Worm (Caenorhabditis elegans): ENCODE results near the gene dlat-2.

The dlat-2 gene

DNA sequence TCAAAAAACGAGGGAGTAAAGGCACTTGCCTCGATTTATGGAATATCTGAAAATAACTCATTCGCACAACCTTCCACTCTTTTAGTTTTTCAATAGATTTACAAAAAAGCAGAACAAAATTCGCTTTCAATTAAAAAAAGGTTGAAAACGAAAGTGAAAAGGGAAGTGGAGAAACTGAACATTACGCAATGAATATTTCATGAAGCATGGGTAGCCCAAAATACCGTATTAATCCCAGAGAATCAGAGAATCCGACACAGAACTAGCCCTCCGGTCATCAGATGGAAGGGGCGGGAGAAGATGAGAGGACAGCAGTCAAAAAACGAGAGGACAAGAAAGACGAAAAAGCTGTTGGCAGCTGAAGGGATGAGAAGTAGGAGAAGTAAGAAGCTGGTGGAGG is 9.0 kb upstream of the dlat-2 start, which contains the start of gene C30H6.5:
Gene C30H6.5, plus strand, starts transcription at position 301 of the 400 bp plus-strand sequence.
- TF ChIP-seq daf-16 (GFP tag; optimal IDR thresholded peaks at IDR 0.05) (no peak), daf-16 (tag; optimal IDR thresholded peaks at IDR 0.05) (no peak), nhr-10 (tag; optimal IDR thresholded peaks at IDR 0.05) (no peak), zfp-3 (GFP tag; conservative IDR thresholded peaks at IDR 0.05) (no peak), madf-5 (GFP tag; IDR thresholded peaks at IDR 0.05) (no peak), lsy-2 (tag; optimal IDR thresholded peaks at IDR 0.05) (no peak), madf-9 (GFP tag; conservative IDR thresholded peaks at IDR 0.05) (no peak), T20F7.1 (GFP tag; optimal IDR thresholded peaks at IDR 0.05) (no peak), Y48G9A.11 (GFP tag; IDR thresholded peaks at IDR 0.05) (no peak), nhr-6 (tag; optimal IDR thresholded peaks at IDR 0.05) (no peak), fkh-10 (GFP tag; optimal IDR thresholded peaks at IDR 0.05) (no peak), Y105C5A.15 (GFP tag; IDR thresholded peaks at IDR 0.05) (no peak), zip-2 (tag; optimal IDR thresholded peaks at IDR 0.05) (no peak), nhr-76 (tag; optimal IDR thresholded peaks at IDR 0.05) (no peak), egl-43 (GFP tag; IDR thresholded peaks at IDR 0.05) (no peak), daf-12 (tag; optimal IDR thresholded peaks at IDR 0.05) (no peak), nhr-102 (tag; optimal IDR thresholded peaks at IDR 0.05) (no peak), F10B5.3 (tag; optimal IDR thresholded peaks at IDR 0.05) (no peak), gei-8 (GFP tag; optimal IDR thresholded peaks at IDR 0.05) (no peak)

DNA sequence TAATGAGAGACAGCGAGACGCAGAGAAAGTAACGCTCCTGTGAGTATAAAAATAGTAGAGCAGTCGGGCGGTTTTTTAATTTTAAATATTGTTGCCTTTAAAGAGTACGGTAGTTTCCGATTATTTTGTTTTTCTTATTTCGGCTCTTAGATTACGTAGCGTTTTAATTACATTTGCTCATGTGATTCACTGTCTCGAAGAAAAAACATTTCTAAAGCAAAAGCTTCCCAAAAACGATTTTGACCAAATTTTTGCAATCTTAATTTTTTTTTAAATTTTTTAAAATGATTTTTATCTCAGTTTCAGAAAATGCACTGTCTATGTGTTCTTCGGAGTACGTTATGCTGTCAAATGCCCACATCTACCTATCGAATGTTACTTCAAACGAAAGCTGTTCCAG is 4.3 kb upstream of the dlat-2 start, which contains the start of gene haf-1:
Gene haf-1, plus strand, starts transcription at position 301 of the 400 bp plus-strand sequence.
- TF ChIP-seq madf-9 (GFP tag; conservative IDR thresholded peaks at IDR 0.05): no peak
- no peak for TF ChIP-seq daf-16 (GFP tag; optimal IDR thresholded peaks at IDR 0.05)
- peak; percentile 59 for TF ChIP-seq daf-16 (tag; optimal IDR thresholded peaks at IDR 0.05)
- TF ChIP-seq nhr-102 (tag; optimal IDR thresholded peaks at IDR 0.05): no peak
- TF ChIP-seq nhr-237 (tag; optimal IDR thresholded peaks at IDR 0.05): no peak

DNA sequence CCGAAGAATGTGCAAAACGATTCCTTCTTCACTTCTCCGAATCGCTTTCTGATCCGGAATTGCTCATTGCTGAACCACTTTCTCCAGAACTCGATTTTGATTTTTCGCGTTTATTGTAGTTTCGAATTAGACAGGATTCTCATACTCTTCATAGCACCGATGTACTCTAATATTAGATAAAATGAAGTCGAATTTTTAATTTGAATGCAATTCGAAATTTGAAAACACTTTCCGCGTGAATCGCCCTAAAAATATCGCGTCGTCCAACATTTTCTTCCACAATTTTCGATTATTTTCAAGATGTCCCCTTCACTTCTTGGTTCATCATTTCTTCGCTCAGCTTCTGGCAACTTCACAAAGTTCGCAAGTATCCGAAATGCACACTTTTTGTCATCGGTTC is 1.6 kb downstream of the dlat-2 start, which contains the start of gene C30H6.8:
Gene C30H6.8, plus strand, starts transcription at position 301 of the 400 bp plus-strand sequence.
- TF ChIP-seq dmd-6 (GFP tag; IDR thresholded peaks at IDR 0.05) (no peak), lin-13 (GFP tag; optimal IDR thresholded peaks at IDR 0.05) (no peak), unc-62 (GFP tag; optimal IDR thresholded peaks at IDR 0.05 in 1 of 2) (peak in 1 of 2 experiments; percentile 80), unc-62 (tag; optimal IDR thresholded peaks at IDR 0.05) (no peak), nhr-77 (tag; optimal IDR thresholded peaks at IDR 0.05) (no peak)

DNA sequence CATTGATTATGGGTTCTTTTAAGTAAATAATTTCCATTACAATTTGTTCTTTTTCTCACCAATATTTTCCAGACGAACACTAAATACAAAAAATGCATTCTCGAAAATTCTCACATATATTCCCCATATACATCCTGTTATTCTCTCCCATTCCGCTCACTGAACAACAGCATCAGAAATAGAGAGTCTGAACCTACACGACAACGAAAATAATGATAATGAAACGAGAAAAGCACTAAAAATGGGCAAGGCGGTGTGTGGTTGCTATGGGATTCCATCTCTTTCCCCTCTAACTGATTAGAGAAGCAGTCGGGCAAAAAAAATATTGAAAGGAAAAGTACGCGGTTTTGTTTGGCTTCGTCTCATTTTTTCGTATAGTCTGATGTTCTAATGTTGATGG is 2.6 kb downstream of the dlat-2 start, which contains the start of gene C30H6.12:
Gene C30H6.12, plus strand, starts transcription at position 301 of the 400 bp plus-strand sequence.
- TF ChIP-seq fkh-10 (GFP tag; optimal IDR thresholded peaks at IDR 0.05) (no peak), unc-62 (GFP tag; optimal IDR thresholded peaks at IDR 0.05 in 1 of 2) (peak in 1 of 2 experiments; percentile 40), unc-62 (tag; optimal IDR thresholded peaks at IDR 0.05) (no peak)

DNA sequence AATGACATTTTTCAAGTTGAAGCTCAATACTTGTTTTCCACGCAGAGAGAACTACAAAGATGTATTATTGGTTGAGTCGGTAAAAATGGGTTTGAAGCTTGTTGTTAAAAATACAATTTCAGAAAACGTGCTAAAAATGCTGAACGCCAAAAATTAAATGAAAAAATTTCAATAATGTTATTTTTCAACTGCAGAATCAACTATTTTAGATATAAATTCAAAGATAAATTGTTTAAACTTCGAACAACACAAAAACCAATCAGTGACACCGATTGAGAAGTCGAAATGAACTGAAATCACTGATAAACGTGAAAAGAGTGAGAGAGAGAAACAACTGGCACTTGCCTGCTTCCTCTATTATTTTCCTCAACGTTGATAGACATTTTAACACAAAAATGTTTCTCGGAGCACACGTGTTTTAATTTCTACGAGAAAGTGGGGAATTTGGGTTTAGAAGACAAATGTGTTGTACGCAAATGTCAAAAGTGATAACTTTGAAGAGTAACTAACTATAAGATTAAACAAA is 7.1 kb downstream of the dlat-2 start, which contains the start of gene T02D1.8:
Gene T02D1.8, minus strand, starts transcription at position 51 of the 526 bp plus-strand sequence.
- no peak for TF ChIP-seq daf-16 (GFP tag; optimal IDR thresholded peaks at IDR 0.05)
- TF ChIP-seq daf-16 (tag; optimal IDR thresholded peaks at IDR 0.05): peak; percentile 60
- no peak for TF ChIP-seq tag-97 (GFP tag; IDR thresholded peaks at IDR 0.05)
- peak; percentile 64 for TF ChIP-seq nhr-28 (tag; optimal IDR thresholded peaks at IDR 0.05)
- TF ChIP-seq dmd-6 (GFP tag; IDR thresholded peaks at IDR 0.05): peak; percentile 75
- TF ChIP-seq mxl-3 (GFP tag; optimal IDR thresholded peaks at IDR 0.05): peak; percentile 74
- no peak for TF ChIP-seq lin-15B (tag; optimal IDR thresholded peaks at IDR 0.05)
- peak; percentile 78 for TF ChIP-seq pqm-1 (tag; optimal IDR thresholded peaks at IDR 0.05)

DNA sequence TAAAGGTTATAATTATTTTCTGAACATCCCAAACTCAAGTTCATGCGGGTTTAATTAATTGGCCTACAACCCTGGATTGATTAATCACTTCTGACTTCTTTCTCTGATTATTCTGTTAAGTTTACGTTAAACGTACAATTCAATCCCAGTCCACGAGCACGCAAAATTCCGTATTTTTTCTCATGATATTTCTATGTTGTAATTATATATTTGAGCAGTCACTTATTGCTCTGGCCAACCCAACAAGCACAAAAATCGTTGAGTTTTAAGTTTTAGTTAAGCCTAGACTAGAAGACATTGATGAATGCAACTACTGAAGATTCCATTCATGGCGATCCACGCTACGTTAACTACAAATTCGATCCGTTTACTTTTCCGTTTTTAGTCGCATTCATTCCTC is 15.5 kb downstream of the dlat-2 start, which contains the start of gene sru-15:
Gene sru-15, plus strand, starts transcription at position 301 of the 400 bp plus-strand sequence.
- TF ChIP-seq duxl-1 (tag; optimal IDR thresholded peaks at IDR 0.05; ENCODE audit: poor library complexity) (no peak), vab-7 (GFP tag; IDR thresholded peaks at IDR 0.05) (no peak), nhr-11 (tag; optimal IDR thresholded peaks at IDR 0.05) (no peak), dmd-8 (GFP tag; IDR thresholded peaks at IDR 0.05) (no peak), nhr-102 (tag; optimal IDR thresholded peaks at IDR 0.05) (no peak), fkh-10 (GFP tag; optimal IDR thresholded peaks at IDR 0.05) (no peak), ZK546.5 (tag; optimal IDR thresholded peaks at IDR 0.05) (no peak), hlh-11 (tag; optimal IDR thresholded peaks at IDR 0.05) (no peak), pqm-1 (tag; optimal IDR thresholded peaks at IDR 0.05) (no peak), unc-62 (GFP tag; optimal IDR thresholded peaks at IDR 0.05 in 1 of 2) (no peak), unc-62 (tag; optimal IDR thresholded peaks at IDR 0.05) (no peak), daf-19 (GFP tag; conservative IDR thresholded peaks at IDR 0.05) (no peak), arid-1 (GFP tag; conservative IDR thresholded peaks at IDR 0.05) (no peak), lir-3 (tag; optimal IDR thresholded peaks at IDR 0.05) (no peak)
